Worm (Caenorhabditis elegans) whole organism, L4/young adult: ENCODE results near the gene M03F8.6.

ENCODE experiments used
- W03F9.2 ChIP-seq: fragments of 150-350 bp; optimal IDR thresholded peaks from 2 replicates; lab custom pipeline; 2014; ENCODE audit warnings: missing biosample characterization, missing genetic modification characterization
- dao-5 ChIP-seq: sonication (generic microtip); optimal IDR thresholded peaks from 2 replicates; lab custom pipeline; 2016; ENCODE audit warnings: missing genotype, missing genetic modification characterization, moderate library complexity, missing compliant biosample characterization
- him-1 ChIP-seq: sonication (generic microtip); optimal IDR thresholded peaks from 2 replicates; lab custom pipeline; 2016; ENCODE audit warnings: missing genotype, missing genetic modification reagents, missing genetic modification characterization, missing compliant biosample characterization

ce11 chrV:5963092-5963491, 8.4 kb upstream of the M03F8.6 start:
- TF ChIP-seq dao-5 (tag; lab: Kevin White, UChicago), result no peak
- no peak for TF ChIP-seq him-1
- no peak for TF ChIP-seq W03F9.2 (tag; lab: Kevin White, UChicago)
